Fruit fly (Drosophila melanogaster) whole organism, embryonic: ENCODE data around the gene BthD.

ENCODE experiments used
- ATbp ChIP-seq: fragments of 200-800 bp; sonication (Bioruptor generic); optimal IDR thresholded peaks from 2 replicates; lab custom pipeline; 2017; ENCODE audit warnings: missing biosample characterization, mild to moderate bottlenecking, missing genetic modification characterization, missing genetic modification reagents
- Antp ChIP-seq: fragments of 200-800 bp; sonication (Bioruptor generic); optimal IDR thresholded peaks from 3 replicates; lab custom pipeline; 2016; ENCODE audit warnings: missing biosample characterization, missing genetic modification characterization
- Atf6 ChIP-seq: fragments of 200-800 bp; sonication (Bioruptor generic); IDR thresholded peaks from 2 replicates; pipeline ENCODE4 v1.3.6; 2022; ENCODE audit warnings: missing biosample characterization, missing genetic modification characterization
- CG10209 ChIP-seq: fragments of 200-800 bp; sonication (Bioruptor generic); optimal IDR thresholded peaks from 3 replicates; lab custom pipeline; 2017; ENCODE audit warnings: missing biosample characterization, mild to moderate bottlenecking, missing genetic modification characterization, missing genetic modification reagents
- CG1024 ChIP-seq: fragments of 200-800 bp; sonication (Bioruptor generic); IDR thresholded peaks from 2 replicates; pipeline ENCODE4 v1.3.6; 2022; ENCODE audit warnings: missing biosample characterization, missing genetic modification characterization
- CG10366 ChIP-seq: fragments of 200-800 bp; sonication (Bioruptor generic); IDR thresholded peaks from 2 replicates; pipeline ENCODE4 v1.3.6; 2022; ENCODE audit warnings: missing biosample characterization, missing genetic modification characterization
- CG10543 ChIP-seq: fragments of 200-800 bp; sonication (Bioruptor generic); optimal IDR thresholded peaks from 3 replicates; lab custom pipeline; 2017; ENCODE audit warnings: missing biosample characterization, mild to moderate bottlenecking, missing genetic modification characterization, moderate library complexity
- CG11398 ChIP-seq: fragments of 200-800 bp; sonication (Bioruptor generic); optimal IDR thresholded peaks from 2 replicates; lab custom pipeline; 2016; ENCODE audit warnings: missing biosample characterization, missing genetic modification characterization
- CG11695 ChIP-seq: fragments of 200-800 bp; sonication (Bioruptor generic); IDR thresholded peaks from 3 replicates; pipeline ENCODE4 v1.3.6; 2022; ENCODE audit warnings: missing biosample characterization, missing genetic modification characterization
- CG17802 ChIP-seq: fragments of 200-800 bp; sonication (Bioruptor generic); optimal IDR thresholded peaks from 2 replicates; lab custom pipeline; 2018; ENCODE audit warnings: missing biosample characterization, mild to moderate bottlenecking, missing genetic modification characterization, moderate library complexity
- CG1792 ChIP-seq: fragments of 200-800 bp; sonication (Bioruptor generic); optimal IDR thresholded peaks from 2 replicates; lab custom pipeline; 2016; ENCODE audit warnings: missing biosample characterization, missing genetic modification characterization
- CG18011 ChIP-seq: fragments of 200-800 bp; sonication (Bioruptor generic); optimal IDR thresholded peaks from 2 replicates; lab custom pipeline; 2017; ENCODE audit warnings: missing biosample characterization, missing genetic modification characterization, mild to moderate bottlenecking, moderate library complexity, missing genotype
- CG2875 ChIP-seq: fragments of 200-800 bp; sonication (Bioruptor generic); optimal IDR thresholded peaks from 2 replicates; lab custom pipeline; 2017; ENCODE audit warnings: missing biosample characterization, mild to moderate bottlenecking, missing genetic modification characterization, missing genetic modification reagents
- CG2889 ChIP-seq: fragments of 200-800 bp; sonication (Bioruptor generic); IDR thresholded peaks from 3 replicates; pipeline ENCODE4 v1.3.6; 2022; ENCODE audit warnings: missing biosample characterization, missing genetic modification characterization
- CG30431 ChIP-seq: fragments of 200-800 bp; sonication (Bioruptor generic); optimal IDR thresholded peaks from 2 replicates; lab custom pipeline; 2017; ENCODE audit warnings: missing biosample characterization, missing genetic modification characterization
- CG3281 ChIP-seq: fragments of 200-800 bp; sonication (Bioruptor generic); optimal IDR thresholded peaks from 3 replicates; lab custom pipeline; 2017; ENCODE audit warnings: missing biosample characterization, mild to moderate bottlenecking, missing genetic modification characterization
- CG3407 ChIP-seq: fragments of 200-800 bp; sonication (Bioruptor generic); optimal IDR thresholded peaks from 2 replicates; lab custom pipeline; 2018; ENCODE audit warnings: missing biosample characterization, mild to moderate bottlenecking, missing genetic modification characterization
- CG3847 ChIP-seq: fragments of 200-800 bp; sonication (Bioruptor generic); IDR thresholded peaks from 2 replicates; pipeline ENCODE4 v1.3.6; 2022; ENCODE audit warnings: missing biosample characterization, missing genetic modification characterization
- CG42726 ChIP-seq: fragments of 200-800 bp; sonication (Bioruptor generic); IDR thresholded peaks from 2 replicates; pipeline ENCODE4 v1.3.6; 2022; ENCODE audit warnings: missing biosample characterization, missing genetic modification characterization; ENCODE audit not compliant: partially characterized antibody
- CG4360 ChIP-seq: fragments of 200-800 bp; sonication (Bioruptor generic); IDR thresholded peaks from 2 replicates; pipeline ENCODE4 v1.3.6; 2022; ENCODE audit warnings: missing biosample characterization, missing genetic modification characterization
- CG4617 ChIP-seq: fragments of 200-800 bp; sonication (Bioruptor generic); optimal IDR thresholded peaks from 3 replicates; lab custom pipeline; 2016; ENCODE audit warnings: missing biosample characterization, missing genetic modification characterization, borderline replicate concordance
- CG5245 ChIP-seq: fragments of 200-800 bp; sonication (Bioruptor generic); optimal IDR thresholded peaks from 3 replicates; lab custom pipeline; 2016; ENCODE audit warnings: missing biosample characterization, missing genetic modification characterization
- CG7357 ChIP-seq: fragments of 200-800 bp; sonication (Bioruptor generic); IDR thresholded peaks from 3 replicates; pipeline ENCODE4 v1.3.6; 2022; ENCODE audit warnings: missing biosample characterization, missing genetic modification characterization
- CG7839 ChIP-seq: fragments of 200-800 bp; sonication (Bioruptor generic); optimal IDR thresholded peaks from 3 replicates; lab custom pipeline; 2018; ENCODE audit warnings: missing biosample characterization, mild to moderate bottlenecking, missing genetic modification characterization, moderate library complexity
- CG9437 ChIP-seq: fragments of 200-800 bp; sonication (Bioruptor generic); optimal IDR thresholded peaks from 2 replicates; lab custom pipeline; 2018; ENCODE audit warnings: missing biosample characterization, mild to moderate bottlenecking, missing genetic modification characterization
- CG9727 ChIP-seq: fragments of 200-800 bp; sonication (Bioruptor generic); optimal IDR thresholded peaks from 3 replicates; lab custom pipeline; 2017; ENCODE audit warnings: missing biosample characterization, mild to moderate bottlenecking, missing genetic modification characterization
- Gsc ChIP-seq: fragments of 200-800 bp; sonication (Bioruptor generic); IDR thresholded peaks from 2 replicates; pipeline ENCODE4 v1.3.6; 2022; ENCODE audit warnings: missing biosample characterization, missing genetic modification characterization
- H2.0 ChIP-seq: fragments of 200-800 bp; sonication (Bioruptor generic); IDR thresholded peaks from 2 replicates; pipeline ENCODE4 v1.3.6; 2022; ENCODE audit warnings: missing biosample characterization, missing genetic modification characterization
- HHEX ChIP-seq: fragments of 200-800 bp; sonication (Bioruptor generic); optimal IDR thresholded peaks from 3 replicates; lab custom pipeline; 2017; ENCODE audit warnings: missing biosample characterization, mild to moderate bottlenecking, missing genetic modification characterization, missing genetic modification reagents
- Lpt ChIP-seq: fragments of >200 bp; optimal IDR thresholded peaks from 2 replicates; lab custom pipeline; 2018; ENCODE audit warnings: missing biosample characterization, missing genetic modification characterization
- Med ChIP-seq: fragments of 200-800 bp; sonication (Bioruptor generic); peaks from one replicate; lab custom pipeline; 2016; ENCODE audit warnings: missing biosample characterization, missing genetic modification characterization, mild to moderate bottlenecking, inconsistent platforms, moderate library complexity
- Opbp ChIP-seq: fragments of 200-800 bp; sonication (Bioruptor generic); IDR thresholded peaks from 3 replicates; pipeline ENCODE4 v1.3.6; 2022; ENCODE audit warnings: missing biosample characterization, missing genetic modification characterization; ENCODE audit not compliant: partially characterized antibody
- Ravus ChIP-seq: fragments of 200-800 bp; sonication (Bioruptor generic); IDR thresholded peaks from 2 replicates; pipeline ENCODE4 v1.3.6; 2022; ENCODE audit warnings: missing biosample characterization, missing genetic modification characterization
- Sin3A ChIP-seq: fragments of >200 bp; optimal IDR thresholded peaks from 2 replicates; lab custom pipeline; 2018
- Sox102F ChIP-seq: fragments of 200-800 bp; sonication (Bioruptor generic); optimal IDR thresholded peaks from 2 replicates; lab custom pipeline; 2018; ENCODE audit warnings: missing biosample characterization, mild to moderate bottlenecking, missing genetic modification characterization, moderate library complexity
- ash1 ChIP-seq: fragments of 200-800 bp; sonication (Bioruptor generic); optimal IDR thresholded peaks from 2 replicates; lab custom pipeline; 2018; ENCODE audit warnings: missing biosample characterization, mild to moderate bottlenecking, missing genetic modification characterization
- ci ChIP-seq: fragments of 200-800 bp; sonication (Bioruptor generic); IDR thresholded peaks from 3 replicates; pipeline ENCODE4 v1.3.6; 2022; ENCODE audit warnings: missing biosample characterization, missing genetic modification characterization
- fd96Cb ChIP-seq: fragments of 200-800 bp; sonication (Bioruptor generic); optimal IDR thresholded peaks from 2 replicates; lab custom pipeline; 2018; ENCODE audit warnings: missing biosample characterization, mild to moderate bottlenecking, missing genetic modification characterization, moderate library complexity
- gce ChIP-seq: fragments of 200-800 bp; sonication (Bioruptor generic); IDR thresholded peaks from 3 replicates; pipeline ENCODE4 v1.3.6; 2022; ENCODE audit warnings: missing biosample characterization, missing genetic modification characterization
- ham ChIP-seq: fragments of 200-800 bp; sonication (Bioruptor generic); IDR thresholded peaks from 2 replicates; pipeline ENCODE4 v1.3.6; 2022; ENCODE audit warnings: missing biosample characterization, missing genetic modification characterization
- ken ChIP-seq: fragments of 200-800 bp; sonication (Bioruptor generic); IDR thresholded peaks from 3 replicates; pipeline ENCODE4 v1.3.6; 2022; ENCODE audit warnings: missing biosample characterization, missing genetic modification characterization
- maf-S ChIP-seq: fragments of 200-800 bp; sonication (Bioruptor generic); optimal IDR thresholded peaks from 2 replicates; lab custom pipeline; 2016; ENCODE audit warnings: missing biosample characterization, missing genetic modification characterization
- mld ChIP-seq: fragments of 200-800 bp; sonication (Bioruptor generic); IDR thresholded peaks from 3 replicates; pipeline ENCODE4 v1.3.6; 2022; ENCODE audit warnings: missing biosample characterization, missing genetic modification characterization; ENCODE audit not compliant: partially characterized antibody
- row ChIP-seq: fragments of 200-800 bp; sonication (Bioruptor generic); IDR thresholded peaks from 3 replicates; pipeline ENCODE4 v1.3.6; 2022; ENCODE audit warnings: missing biosample characterization, missing genetic modification characterization
- run ChIP-seq: fragments of 200-800 bp; sonication (Bioruptor generic); optimal IDR thresholded peaks from 3 replicates; lab custom pipeline; 2018; ENCODE audit warnings: missing biosample characterization, mild to moderate bottlenecking, missing genetic modification characterization
- scrt ChIP-seq: fragments of 200-800 bp; sonication (Bioruptor generic); optimal IDR thresholded peaks from 2 replicates; lab custom pipeline; 2018; ENCODE audit warnings: missing biosample characterization, mild to moderate bottlenecking, missing genetic modification characterization, moderate library complexity
- stc ChIP-seq: fragments of 200-800 bp; sonication (Bioruptor generic); IDR thresholded peaks from 2 replicates; pipeline ENCODE4 v1.3.6; 2022; ENCODE audit warnings: missing biosample characterization, missing genetic modification characterization
- sug ChIP-seq: fragments of 200-800 bp; optimal IDR thresholded peaks from 2 replicates; lab custom pipeline; 2019; ENCODE audit warnings: missing biosample characterization, mild to moderate bottlenecking, missing genetic modification characterization, moderate library complexity

Gene BthD

dm6 chrX:13563483-13564443 lies 48.2 kb upstream of the BthD start, which contains the start of the genes CG46311 and Tpst (continued):
- no peak for TF ChIP-seq CG3407 (GFP tag; lab: Kevin White, UChicago)
- TF ChIP-seq CG9727 (GFP tag; lab: Kevin White, UChicago): peak; percentile 9
- peak; percentile 58 for TF ChIP-seq CG1024 (GFP tag; lab: Robert Waterston, UW)
- peak; percentile 13 for TF ChIP-seq fd96Cb (tag; lab: Kevin White, UChicago)
- TF ChIP-seq ATbp (GFP tag; lab: Kevin White, UChicago): peak; percentile 6
- TF ChIP-seq CG9437 (GFP tag; lab: Kevin White, UChicago): no peak
- no peak for TF ChIP-seq CG1792 (GFP tag; lab: Kevin White, UChicago)
- peak; percentile 10 for TF ChIP-seq CG10543
- TF ChIP-seq CG18011 (GFP tag; lab: Kevin White, UChicago): no peak
- no peak for TF ChIP-seq run
- peak; percentile 21; the same call in 1 of the 3 replicates for TF ChIP-seq row
- peak; percentile 6 for TF ChIP-seq CG2875
- TF ChIP-seq CG3281 (GFP tag; lab: Kevin White, UChicago): peak; percentile 27
- TF ChIP-seq maf-S (GFP tag; lab: Kevin White, UChicago): peak; percentile 28
- peak; percentile 4; the same call in 1 of the 2 replicates for TF ChIP-seq Ravus (GFP tag; lab: Robert Waterston, UW)
- no peak for TF ChIP-seq CG17802 (tag; lab: Kevin White, UChicago)
- TF ChIP-seq Lpt (GFP tag; lab: Kevin White, UChicago): no peak
- TF ChIP-seq HHEX (GFP tag; lab: Kevin White, UChicago): peak; percentile 37
- no peak for TF ChIP-seq Gsc (GFP tag; lab: Robert Waterston, UW)
- peak; percentile 95 for TF ChIP-seq CG4360 (GFP tag; lab: Robert Waterston, UW)
- TF ChIP-seq CG11398 (GFP tag; lab: Kevin White, UChicago): peak; percentile 19
- TF ChIP-seq gce (GFP tag; lab: Robert Waterston, UW): peak; percentile 47; the same call in 1 of the 3 replicates
- peak; percentile 71 for TF ChIP-seq Sox102F (GFP tag; lab: Kevin White, UChicago)
- peak; percentile 71 for TF ChIP-seq Antp (GFP tag; lab: Kevin White, UChicago)
- TF ChIP-seq CG7357 (GFP tag; lab: Robert Waterston, UW): no peak
- TF ChIP-seq scrt (GFP tag; lab: Kevin White, UChicago): peak; percentile 48
- peak; percentile 75 for TF ChIP-seq ci
- TF ChIP-seq Sin3A (lab: Kevin White, UChicago): peak; percentile 61
- TF ChIP-seq CG10209 (GFP tag; lab: Kevin White, UChicago): peak; percentile 36
- no peak for TF ChIP-seq sug (tag; lab: Kevin White, UChicago)
- TF ChIP-seq CG5245 (GFP tag; lab: Kevin White, UChicago): peak; percentile 82
- no peak for TF ChIP-seq CG11695 (GFP tag; lab: Robert Waterston, UW)
- TF ChIP-seq mld (GFP tag; lab: Robert Waterston, UW): no peak
- TF ChIP-seq CG4617 (GFP tag; lab: Kevin White, UChicago): peak; percentile 36
- no peak for TF ChIP-seq Atf6 (GFP tag; lab: Robert Waterston, UW)
- no peak for TF ChIP-seq CG2889 (GFP tag; lab: Robert Waterston, UW)
- no peak for TF ChIP-seq ham (GFP tag; lab: Robert Waterston, UW)
- TF ChIP-seq Opbp (GFP tag; lab: Robert Waterston, UW): peak; percentile 67; the same call in 1 of the 3 replicates
- TF ChIP-seq stc (GFP tag; lab: Robert Waterston, UW): no peak
- TF ChIP-seq CG7839 (tag; lab: Kevin White, UChicago): peak; percentile 66
- TF ChIP-seq CG10366 (GFP tag; lab: Robert Waterston, UW): peak; percentile 56
- TF ChIP-seq Med (GFP tag; lab: Kevin White, UChicago): peak; percentile 95
- no peak for TF ChIP-seq ash1
- TF ChIP-seq H2.0 (GFP tag; lab: Robert Waterston, UW): peak; percentile 17; the same call in 1 of the 2 replicates
- peak; percentile 28 for TF ChIP-seq CG30431 (GFP tag; lab: Kevin White, UChicago)
- peak; percentile 54; the same call in 1 of the 3 replicates for TF ChIP-seq ken
- no peak; the same call in 1 of the 2 replicates for TF ChIP-seq CG42726 (GFP tag; lab: Robert Waterston, UW)
- peak; percentile 79 for TF ChIP-seq CG3847 (GFP tag; lab: Robert Waterston, UW)
